Worm (Caenorhabditis elegans) whole organism, L2 larva: Measurements from ENCODE around the gene his-18.

Experiments used
- blmp-1 ChIP-seq: sonication (generic microtip); optimal IDR thresholded peaks from 2 replicates; lab custom pipeline; 2017; ENCODE audit warnings: missing genetic modification characterization, mild to moderate bottlenecking, missing compliant biosample characterization, antibody characterized with exemption, moderate library complexity; ENCODE audit not compliant: insufficient read depth
- elt-1 ChIP-seq: fragments of 150-350 bp; optimal IDR thresholded peaks from 2 replicates; lab custom pipeline; 2014; ENCODE audit warnings: missing biosample characterization, missing genetic modification characterization
- lin-13 ChIP-seq: fragments of 150-350 bp; optimal IDR thresholded peaks from 2 replicates; lab custom pipeline; 2014; ENCODE audit warnings: missing biosample characterization, missing genetic modification reagents, missing genetic modification characterization
- lin-39 ChIP-seq: fragments of 150-350 bp; optimal IDR thresholded peaks from 2 replicates; lab custom pipeline; 2014; ENCODE audit warnings: missing biosample characterization, missing genetic modification reagents, missing genetic modification characterization
- nhr-23 ChIP-seq: fragments of 150-350 bp; optimal IDR thresholded peaks from 2 replicates; lab custom pipeline; 2014; ENCODE audit warnings: missing biosample characterization, missing genetic modification reagents, missing genetic modification characterization
- nhr-237 ChIP-seq: fragments of 150-350 bp; optimal IDR thresholded peaks from 2 replicates; lab custom pipeline; 2014; ENCODE audit warnings: missing biosample characterization, missing genetic modification characterization
- nhr-77 ChIP-seq: fragments of 150-350 bp; optimal IDR thresholded peaks from 2 replicates; lab custom pipeline; 2014; ENCODE audit warnings: missing biosample characterization, missing genetic modification characterization
- skn-1 ChIP-seq: sonication (generic microtip); optimal IDR thresholded peaks from 2 replicates; lab custom pipeline; 2017; ENCODE audit warnings: missing biosample characterization, missing genetic modification characterization
- unc-55 ChIP-seq: fragments of 150-350 bp; sonication (generic microtip); optimal IDR thresholded peaks from 3 replicates; lab custom pipeline; 2014; ENCODE audit warnings: missing biosample characterization, missing genetic modification reagents, missing genetic modification characterization
- unc-62 ChIP-seq: fragments of 150-350 bp; optimal IDR thresholded peaks from 2 replicates; lab custom pipeline; 2014; ENCODE audit warnings: missing biosample characterization, missing genetic modification reagents, missing genetic modification characterization

DNA sequence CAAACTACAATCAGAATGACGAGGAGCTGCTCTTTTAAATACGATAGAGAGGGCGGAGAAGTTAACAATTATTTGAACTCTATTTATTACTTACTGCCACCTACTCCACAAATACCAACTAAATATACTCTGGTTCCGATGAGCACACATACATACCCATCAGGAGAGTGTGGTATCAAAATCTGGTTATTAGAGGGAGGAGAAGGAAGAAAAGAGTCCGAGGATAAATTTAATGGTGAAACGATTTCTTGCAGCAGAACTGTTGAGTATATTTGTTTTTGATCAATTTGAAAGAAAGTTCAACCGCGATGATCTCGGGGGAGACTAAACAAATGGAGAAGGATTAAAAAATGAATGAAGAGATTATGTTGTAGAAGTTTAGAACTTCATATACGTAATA, 30.9 kb downstream of the his-18 start, which contains the start of gene H14N18.4:
- TF ChIP-seq lin-39 (tag; lab: Kevin White, UChicago) (no peak), unc-55 (GFP tag; lab: Kevin White, UChicago) (no peak), blmp-1 (no peak), elt-1 (tag; lab: Kevin White, UChicago) (no peak), nhr-237 (tag; lab: Kevin White, UChicago) (no peak), nhr-23 (tag; lab: Kevin White, UChicago) (no peak), lin-13 (GFP tag; lab: Kevin White, UChicago) (no peak), skn-1 (tag; lab: Kevin White, UChicago) (no peak), unc-62 (no peak), nhr-77 (tag; lab: Kevin White, UChicago) (no peak)
